Fruit fly (Drosophila melanogaster) whole organism, adult: ENCODE measurements around the gene Gba1a.
A peak's percentile ranks its signal among the peaks of the same experiment; 100 is the strongest.

Experiments used
- CG33017 ChIP-seq: fragments of 200-800 bp; sonication (Bioruptor generic); optimal IDR thresholded peaks from 2 replicates; lab custom pipeline; 2018; ENCODE audit warnings: missing biosample characterization, mild to moderate bottlenecking, missing genetic modification characterization, moderate library complexity
- toe ChIP-seq: fragments of 200-800 bp; sonication (Bioruptor generic); optimal IDR thresholded peaks from 2 replicates; lab custom pipeline; 2016; ENCODE audit warnings: missing biosample characterization, missing genetic modification characterization

DNA sequence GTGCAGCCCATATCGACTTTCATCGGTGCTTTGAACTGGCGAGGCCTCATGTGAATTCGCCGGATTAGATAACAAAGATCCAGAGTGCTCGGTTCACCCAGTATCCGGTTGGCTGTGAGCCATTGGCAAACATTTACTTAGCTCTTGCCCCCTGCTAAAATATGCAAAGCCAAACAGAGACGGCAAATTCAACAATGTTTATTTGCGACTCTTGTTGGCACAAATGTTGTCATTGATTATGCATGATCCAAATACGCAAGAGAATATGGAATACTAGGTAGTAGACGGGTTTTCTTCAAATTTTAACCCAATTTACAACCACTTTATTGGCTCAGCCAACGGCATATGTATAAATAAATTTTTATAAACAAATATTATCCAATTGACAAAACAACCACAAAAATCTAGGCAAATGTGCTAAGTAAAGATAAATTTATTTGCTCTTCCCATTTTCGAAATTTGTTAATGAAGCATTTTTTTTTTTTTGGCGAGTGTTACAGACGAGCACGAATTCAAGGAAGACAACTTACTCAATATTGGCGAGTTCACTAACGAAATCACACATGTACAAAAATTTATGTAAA is 47.8 kb upstream of the Gba1a start:
- TF ChIP-seq CG33017 (peak; percentile 66), toe (no peak)
